Worm (Caenorhabditis elegans): ENCODE measurements around the gene ttr-57.

Gene ttr-57

DNA sequence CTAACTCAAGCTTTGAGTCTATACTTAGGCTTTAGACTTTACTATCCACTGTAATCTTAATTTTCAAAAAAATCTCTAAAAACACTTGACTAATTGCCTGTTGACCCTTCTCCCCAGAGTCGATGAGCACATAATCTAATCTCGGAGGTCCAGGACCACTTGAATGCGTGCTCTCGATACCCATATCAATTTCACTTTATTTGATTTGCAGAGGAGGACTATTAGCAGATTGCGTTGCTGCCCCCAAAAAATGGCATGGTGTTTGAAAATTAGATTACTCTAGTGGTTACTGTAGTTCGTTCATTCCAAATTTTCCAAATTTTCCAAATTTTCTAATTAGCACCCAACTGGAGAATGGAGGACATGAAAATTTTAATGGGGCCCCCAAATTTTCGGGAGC, 40.6 kb downstream of the ttr-57 start:
- TF ChIP-seq unc-62 (GFP tag; optimal IDR thresholded peaks at IDR 0.05): no peak

- TF ChIP-seq unc-62 (GFP tag; optimal IDR thresholded peaks at IDR 0.05): no peak
Measured at ce11 chrV:20648868-20649267, 44.0 kb downstream of the ttr-57 start.

ce11 chrV:20651923-20652322, 47.0 kb downstream of the ttr-57 start:
- no peak for TF ChIP-seq unc-62 (GFP tag; optimal IDR thresholded peaks at IDR 0.05)

- TF ChIP-seq unc-62 (GFP tag; optimal IDR thresholded peaks at IDR 0.05): no peak
Measured at ce11 chrV:20654350-20654749, 49.4 kb downstream of the ttr-57 start, which contains the start of gene mnr-1. TSS of gene mnr-1 (plus strand) at chrV:20654650.

- no peak for TF ChIP-seq unc-62 (GFP tag; optimal IDR thresholded peaks at IDR 0.05)
Measured at ce11 chrV:20655174-20655573, 50.3 kb downstream of the ttr-57 start.
